Fruit fly (Drosophila melanogaster) whole organism, embryonic: ENCODE data around the gene CG11052.

ENCODE experiments used
- BtbVII ChIP-seq: fragments of 200-800 bp; sonication (Bioruptor generic); optimal IDR thresholded peaks from 3 replicates; lab custom pipeline; 2017; ENCODE audit warnings: missing biosample characterization, mild to moderate bottlenecking, missing genetic modification characterization
- CG13123 ChIP-seq: fragments of 200-800 bp; sonication (Bioruptor generic); optimal IDR thresholded peaks from 2 replicates; lab custom pipeline; 2016; ENCODE audit warnings: missing biosample characterization, missing genetic modification characterization
- CG1832 ChIP-seq: fragments of 200-800 bp; sonication (Bioruptor generic); optimal IDR thresholded peaks from 2 replicates; lab custom pipeline; 2017; ENCODE audit warnings: missing biosample characterization, mild to moderate bottlenecking, missing genetic modification characterization, inconsistent platforms
- CG33213 ChIP-seq: fragments of 200-800 bp; sonication (Bioruptor generic); optimal IDR thresholded peaks from 3 replicates; lab custom pipeline; 2016; ENCODE audit warnings: missing biosample characterization, missing genetic modification characterization
- Nf-YA ChIP-seq: fragments of 200-800 bp; sonication (Bioruptor generic); IDR thresholded peaks from 2 replicates; pipeline ENCODE4 v1.3.6; 2022; ENCODE audit warnings: missing biosample characterization, missing genetic modification characterization
- gcm2 ChIP-seq: fragments of 200-800 bp; sonication (Bioruptor generic); optimal IDR thresholded peaks from 2 replicates; lab custom pipeline; 2016; ENCODE audit warnings: missing biosample characterization, missing genetic modification characterization
- pan ChIP-seq, 4 experiments: fragments of >200 bp in 3 of 4; fragments of 200-800 bp in 1 of 4; sonication (Bioruptor generic) in 1 of 4; optimal IDR thresholded peaks in 3 of 4; IDR thresholded peaks in 1 of 4; 2 replicates each; pipeline versions ENCODE4 v1.3.6 to Lab custom; 2017 to 2022; ENCODE audit warnings: missing biosample characterization in 2 of 4, missing genetic modification characterization in 2 of 4, mixed read lengths in 1 of 4
- schlank ChIP-seq: fragments of 200-800 bp; sonication (Bioruptor generic); optimal IDR thresholded peaks from 2 replicates; lab custom pipeline; 2018; ENCODE audit warnings: missing biosample characterization, mild to moderate bottlenecking, missing genetic modification characterization
- seq ChIP-seq: fragments of 200-800 bp; sonication (Bioruptor generic); IDR thresholded peaks from 2 replicates; pipeline ENCODE4 v1.3.6; 2022; ENCODE audit warnings: missing biosample characterization, missing genetic modification characterization
- tna ChIP-seq: fragments of 200-800 bp; sonication (Bioruptor generic); IDR thresholded peaks from 2 replicates; pipeline ENCODE4 v1.3.6; 2022; ENCODE audit warnings: missing biosample characterization, missing genetic modification characterization; ENCODE audit not compliant: partially characterized antibody
- trh ChIP-seq: fragments of 200-800 bp; sonication (Bioruptor generic); optimal IDR thresholded peaks from 2 replicates; lab custom pipeline; 2016; ENCODE audit warnings: missing biosample characterization, missing genetic modification characterization
- vvl ChIP-seq: fragments of 200-800 bp; sonication (Bioruptor generic); IDR thresholded peaks from 2 replicates; pipeline ENCODE4 v1.3.6; 2022; ENCODE audit warnings: missing biosample characterization, missing genetic modification characterization

DNA sequence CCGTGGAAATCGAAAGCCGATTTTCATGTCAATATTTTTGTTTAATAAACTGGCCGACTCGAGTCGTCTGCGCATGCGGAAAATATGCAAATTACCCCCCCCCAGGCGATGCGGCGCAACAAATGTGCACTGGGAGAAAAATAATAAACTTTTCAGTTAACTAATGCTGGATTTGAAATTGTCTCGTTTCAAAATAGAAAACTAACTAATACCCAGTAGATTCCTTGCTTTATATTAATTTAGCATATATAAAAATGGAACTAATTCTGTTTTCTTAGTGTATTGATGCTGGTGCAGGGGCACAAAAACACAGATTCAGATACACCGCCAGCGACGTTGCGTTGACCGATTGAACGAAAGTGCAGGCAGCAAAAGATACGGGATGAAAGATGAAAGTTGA lies 28.8 kb upstream of the CG11052 start:
- TF ChIP-seq gcm2 (GFP tag; lab: Kevin White, UChicago) = no peak
- no peak for TF ChIP-seq trh (GFP tag; lab: Kevin White, UChicago)
- no peak for TF ChIP-seq schlank (tag; lab: Kevin White, UChicago)
- TF ChIP-seq BtbVII (GFP tag; lab: Kevin White, UChicago) = no peak
- TF ChIP-seq pan (optimal IDR thresholded peaks at IDR 0.05; lab: Kevin White, UChicago) = no peak
- no peak for TF ChIP-seq pan (GFP tag; optimal IDR thresholded peaks at IDR 0.05 in 1 of 2, IDR thresholded peaks at IDR 0.05 in 1 of 2)
- TF ChIP-seq CG1832 (GFP tag; lab: Kevin White, UChicago) = no peak
- no peak for TF ChIP-seq seq (GFP tag; lab: Robert Waterston, UW)
- no peak for TF ChIP-seq Nf-YA (GFP tag; lab: Robert Waterston, UW)
- no peak for TF ChIP-seq CG33213
- TF ChIP-seq tna (GFP tag; lab: Robert Waterston, UW) = no peak
- no peak for TF ChIP-seq CG13123
- TF ChIP-seq vvl (GFP tag; lab: Robert Waterston, UW) = no peak; the same call in 1 of the 2 replicates
